Worm (Caenorhabditis elegans) whole organism, L2 larva: Measurements from ENCODE around the gene Y37E11B.6.
"Not testable (repeated sequence)": the region's sequence is repeated elsewhere in the genome, so short reads cannot be mapped to it uniquely, and the experiment has no call there.

Source experiments
- C34F6.9 ChIP-seq: fragments of 150-350 bp; optimal IDR thresholded peaks from 2 replicates; lab custom pipeline; 2014; ENCODE audit warnings: missing biosample characterization, missing genetic modification characterization
- F13H6.1 ChIP-seq: sonication (generic microtip); optimal IDR thresholded peaks from 2 replicates; lab custom pipeline; 2016; ENCODE audit warnings: missing genetic modification characterization, missing compliant biosample characterization
- Y55F3AM.14 ChIP-seq: fragments of 200-800 bp; sonication (Bioruptor generic); optimal IDR thresholded peaks from 2 replicates; lab custom pipeline; 2018; ENCODE audit warnings: mild to moderate bottlenecking, missing genetic modification characterization, missing compliant biosample characterization
- ZK546.5 ChIP-seq: sonication (generic microtip); optimal IDR thresholded peaks from 2 replicates; lab custom pipeline; 2017; ENCODE audit warnings: missing biosample characterization, missing genetic modification characterization
- alr-1 ChIP-seq: fragments of 150-350 bp; optimal IDR thresholded peaks from 2 replicates; lab custom pipeline; 2014; ENCODE audit warnings: missing biosample characterization, missing genetic modification characterization
- aly-2 ChIP-seq: fragments of 150-350 bp; optimal IDR thresholded peaks from 2 replicates; lab custom pipeline; 2014; ENCODE audit warnings: missing biosample characterization, missing genetic modification characterization
- blmp-1 ChIP-seq: sonication (generic microtip); optimal IDR thresholded peaks from 2 replicates; lab custom pipeline; 2017; ENCODE audit warnings: missing genetic modification characterization, mild to moderate bottlenecking, missing compliant biosample characterization, antibody characterized with exemption, moderate library complexity; ENCODE audit not compliant: insufficient read depth
- ceh-16 ChIP-seq: fragments of 150-350 bp; optimal IDR thresholded peaks from 2 replicates; lab custom pipeline; 2014; ENCODE audit warnings: missing biosample characterization, missing genetic modification characterization
- ceh-82 ChIP-seq: fragments of 150-350 bp; optimal IDR thresholded peaks from 2 replicates; lab custom pipeline; 2014; ENCODE audit warnings: missing biosample characterization, missing genetic modification characterization
- crh-2 ChIP-seq: sonication (generic microtip); optimal IDR thresholded peaks from 2 replicates; lab custom pipeline; 2017; ENCODE audit warnings: missing biosample characterization, missing genetic modification characterization
- dmd-4 ChIP-seq: sonication (generic microtip); optimal IDR thresholded peaks from 2 replicates; lab custom pipeline; 2017; ENCODE audit warnings: missing biosample characterization, missing genetic modification characterization
- egl-27 ChIP-seq: sonication (generic microtip); optimal IDR thresholded peaks from 3 replicates; lab custom pipeline; 2017; ENCODE audit warnings: missing biosample characterization, missing genetic modification reagents, missing genetic modification characterization
- fos-1 ChIP-seq: fragments of 150-350 bp; optimal IDR thresholded peaks from 2 replicates; lab custom pipeline; 2014; ENCODE audit warnings: missing biosample characterization, missing genetic modification characterization
- lin-11 ChIP-seq: fragments of 150-350 bp; sonication (generic microtip); optimal IDR thresholded peaks from 2 replicates; lab custom pipeline; 2014; ENCODE audit warnings: missing biosample characterization, missing genetic modification characterization, inconsistent platforms, mixed read lengths
- lin-13 ChIP-seq: fragments of 150-350 bp; optimal IDR thresholded peaks from 2 replicates; lab custom pipeline; 2014; ENCODE audit warnings: missing biosample characterization, missing genetic modification reagents, missing genetic modification characterization
- lin-39 ChIP-seq: fragments of 150-350 bp; optimal IDR thresholded peaks from 2 replicates; lab custom pipeline; 2014; ENCODE audit warnings: missing biosample characterization, missing genetic modification reagents, missing genetic modification characterization
- lsy-2 ChIP-seq, 2 experiments: fragments of 150-350 bp in 1 of 2; sonication (generic microtip) in 1 of 2; optimal IDR thresholded peaks; 2 replicates each; lab custom pipeline; 2014 to 2017; ENCODE audit warnings: missing biosample characterization in 2 of 2, missing genetic modification characterization in 2 of 2
- mab-5 ChIP-seq: fragments of 150-350 bp; optimal IDR thresholded peaks from 2 replicates; lab custom pipeline; 2014; ENCODE audit warnings: missing biosample characterization, missing genetic modification characterization
- mbf-1 ChIP-seq: sonication (generic microtip); optimal IDR thresholded peaks from 2 replicates; lab custom pipeline; 2017; ENCODE audit warnings: missing biosample characterization, missing genetic modification characterization
- mdl-1 ChIP-seq, 2 experiments: fragments of 150-350 bp in 1 of 2; sonication (generic microtip) in 1 of 2; optimal IDR thresholded peaks; 2 replicates each; lab custom pipeline; 2017; ENCODE audit warnings: missing biosample characterization in 2 of 2, missing genetic modification characterization in 2 of 2
- nhr-11 ChIP-seq: fragments of 150-350 bp; optimal IDR thresholded peaks from 2 replicates; lab custom pipeline; 2014; ENCODE audit warnings: missing biosample characterization, missing genetic modification characterization
- nhr-129 ChIP-seq: fragments of 150-350 bp; optimal IDR thresholded peaks from 2 replicates; lab custom pipeline; 2014; ENCODE audit warnings: missing biosample characterization, missing genetic modification characterization
- nhr-23 ChIP-seq: fragments of 150-350 bp; optimal IDR thresholded peaks from 2 replicates; lab custom pipeline; 2014; ENCODE audit warnings: missing biosample characterization, missing genetic modification reagents, missing genetic modification characterization
- nhr-237 ChIP-seq: fragments of 150-350 bp; optimal IDR thresholded peaks from 2 replicates; lab custom pipeline; 2014; ENCODE audit warnings: missing biosample characterization, missing genetic modification characterization
- nhr-6 ChIP-seq: fragments of 150-350 bp; optimal IDR thresholded peaks from 2 replicates; lab custom pipeline; 2014; ENCODE audit warnings: missing biosample characterization, missing genetic modification characterization
- peb-1 ChIP-seq: fragments of 150-350 bp; optimal IDR thresholded peaks from 2 replicates; lab custom pipeline; 2014; ENCODE audit warnings: missing biosample characterization, missing genetic modification characterization
- sem-4 ChIP-seq: fragments of 150-350 bp; optimal IDR thresholded peaks from 2 replicates; lab custom pipeline; 2014; ENCODE audit warnings: missing biosample characterization, missing genetic modification reagents, missing genetic modification characterization
- skn-1 ChIP-seq: sonication (generic microtip); optimal IDR thresholded peaks from 2 replicates; lab custom pipeline; 2017; ENCODE audit warnings: missing biosample characterization, missing genetic modification characterization
- sma-9 ChIP-seq, 2 experiments: fragments of 150-350 bp in 1 of 2; sonication (generic microtip) in 1 of 2; optimal IDR thresholded peaks; 2 replicates each; lab custom pipeline; 2014 to 2016; ENCODE audit warnings: missing genetic modification characterization in 2 of 2, mild to moderate bottlenecking in 1 of 2, missing biosample characterization in 1 of 2, missing compliant biosample characterization in 1 of 2, missing genetic modification reagents in 1 of 2, moderate library complexity in 1 of 2
- unc-39 ChIP-seq: fragments of 150-350 bp; optimal IDR thresholded peaks from 2 replicates; lab custom pipeline; 2014; ENCODE audit warnings: missing biosample characterization, missing genetic modification characterization
- unc-55 ChIP-seq: fragments of 150-350 bp; sonication (generic microtip); optimal IDR thresholded peaks from 3 replicates; lab custom pipeline; 2014; ENCODE audit warnings: missing biosample characterization, missing genetic modification reagents, missing genetic modification characterization
- unc-62 ChIP-seq: fragments of 150-350 bp; optimal IDR thresholded peaks from 2 replicates; lab custom pipeline; 2014; ENCODE audit warnings: missing biosample characterization, missing genetic modification reagents, missing genetic modification characterization
- zag-1 ChIP-seq: fragments of 150-350 bp; optimal IDR thresholded peaks from 2 replicates; lab custom pipeline; 2014; ENCODE audit warnings: missing biosample characterization, missing genetic modification characterization

Y37E11B.6 gene

ce11 chrIV:3599958-3600357 lies 852 bp upstream of the Y37E11B.6 start, which contains the start of gene Y37E11B.7:
Gene Y37E11B.7, minus strand, starts transcription at chrIV:3600164.
- peak; percentile 66 for TF ChIP-seq blmp-1 (tag; lab: Kevin White, UChicago)
- no peak for TF ChIP-seq mab-5 (tag; lab: Kevin White, UChicago)
- TF ChIP-seq sem-4 (tag; lab: Kevin White, UChicago), result no peak
- TF ChIP-seq, all 48 proteins: peak for 1

DNA sequence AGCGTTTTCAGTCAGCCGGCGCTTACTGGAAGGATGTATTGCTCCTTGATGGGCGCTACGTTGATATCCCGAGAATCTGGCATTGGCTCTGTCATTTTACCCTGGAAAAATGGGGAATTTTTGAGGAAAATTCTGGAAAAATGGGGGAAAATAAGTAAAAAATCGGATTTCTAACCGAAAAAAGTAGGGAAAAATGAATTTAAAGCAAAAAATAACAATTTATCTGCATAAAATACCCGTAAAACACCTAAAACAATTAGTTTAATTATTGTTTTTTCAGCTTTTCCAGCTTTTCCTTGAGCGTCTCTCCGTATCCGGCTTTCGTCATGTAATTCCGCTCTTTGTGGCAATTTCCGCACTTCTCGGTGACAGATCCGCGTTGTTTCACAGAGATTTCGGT lies 654 bp downstream of the Y37E11B.6 start, which contains the start of gene Y37E11B.5:
Y37E11B.5 (minus strand) TSS at position 101 of the 400 bp plus-strand sequence.
- TF ChIP-seq alr-1 (tag; lab: Kevin White, UChicago), result no peak

DNA sequence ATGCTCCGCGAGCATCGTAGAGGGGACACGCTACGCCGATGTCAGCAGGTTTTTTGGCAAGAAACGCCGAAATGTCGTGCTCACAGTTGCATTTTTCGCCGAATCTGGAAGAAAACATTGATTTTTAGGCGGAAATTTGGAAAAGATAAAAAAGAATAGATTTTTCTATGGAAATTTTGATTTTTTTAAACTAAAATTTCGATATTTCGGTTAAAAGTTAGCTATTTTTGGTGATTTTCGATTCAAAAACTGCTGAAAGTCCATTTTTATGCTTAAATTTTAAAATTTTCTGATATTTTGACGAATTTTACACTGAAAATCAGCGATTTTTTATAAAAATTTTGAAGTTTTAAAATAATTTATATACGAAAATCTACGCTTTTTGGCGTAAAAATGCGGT lies 1.8 kb downstream of the Y37E11B.6 start:
- TF ChIP-seq ZK546.5 (tag; lab: Kevin White, UChicago), result no peak
- no peak for TF ChIP-seq nhr-23 (tag; lab: Kevin White, UChicago)
- TF ChIP-seq nhr-129 (tag; lab: Kevin White, UChicago), result no peak
- TF ChIP-seq ceh-16, result no peak

- TF ChIP-seq nhr-6 (tag; lab: Kevin White, UChicago) (no peak), mbf-1 (tag; lab: Kevin White, UChicago) (no peak), ceh-82 (tag; lab: Kevin White, UChicago) (no peak), lin-13 (GFP tag; lab: Kevin White, UChicago) (no peak)
Observed at ce11 chrIV:3593513-3593912, 5.6 kb downstream of the Y37E11B.6 start, which contains the start of gene taf-2. Gene taf-2, minus strand, starts transcription at chrIV:3593613.

ce11 chrIV:3590821-3591220 lies 8.3 kb downstream of the Y37E11B.6 start:
- TF ChIP-seq sma-9 (GFP tag; optimal IDR thresholded peaks at IDR 0.05; lab: Kevin White, UChicago), result no peak
- no peak for TF ChIP-seq sma-9 (tag; optimal IDR thresholded peaks at IDR 0.05; lab: Kevin White, UChicago)
- TF ChIP-seq egl-27 (tag; lab: Kevin White, UChicago), result no peak
- no peak for TF ChIP-seq Y55F3AM.14
- TF ChIP-seq mdl-1 (tag; optimal IDR thresholded peaks at IDR 0.05; lab: Kevin White, UChicago), result no peak
- TF ChIP-seq nhr-237, result no peak
- TF ChIP-seq crh-2 (tag; lab: Kevin White, UChicago), result no peak
- TF ChIP-seq peb-1 (tag; lab: Kevin White, UChicago), result no peak
- no peak for TF ChIP-seq mbf-1 (tag; lab: Kevin White, UChicago)
- no peak for TF ChIP-seq fos-1
- no peak for TF ChIP-seq F13H6.1
- no peak for TF ChIP-seq lin-39
- TF ChIP-seq lsy-2 (tag; optimal IDR thresholded peaks at IDR 0.05; lab: Kevin White, UChicago), result no peak
- TF ChIP-seq, all 48 proteins: peak for 0

- not testable (repeated sequence) for TF ChIP-seq zag-1; ZK546.5 (tag; lab: Kevin White, UChicago); sma-9 (GFP tag; optimal IDR thresholded peaks at IDR 0.05; lab: Kevin White, UChicago); sma-9 (tag; optimal IDR thresholded peaks at IDR 0.05; lab: Kevin White, UChicago)
- TF ChIP-seq, all 48 proteins: peak for 0; not testable (repeated sequence) for 48
Observed at ce11 chrIV:3582806-3583205, 16.3 kb downstream of the Y37E11B.6 start, which contains the start of gene blos-7. Gene blos-7, minus strand, starts transcription at chrIV:3582906.

DNA sequence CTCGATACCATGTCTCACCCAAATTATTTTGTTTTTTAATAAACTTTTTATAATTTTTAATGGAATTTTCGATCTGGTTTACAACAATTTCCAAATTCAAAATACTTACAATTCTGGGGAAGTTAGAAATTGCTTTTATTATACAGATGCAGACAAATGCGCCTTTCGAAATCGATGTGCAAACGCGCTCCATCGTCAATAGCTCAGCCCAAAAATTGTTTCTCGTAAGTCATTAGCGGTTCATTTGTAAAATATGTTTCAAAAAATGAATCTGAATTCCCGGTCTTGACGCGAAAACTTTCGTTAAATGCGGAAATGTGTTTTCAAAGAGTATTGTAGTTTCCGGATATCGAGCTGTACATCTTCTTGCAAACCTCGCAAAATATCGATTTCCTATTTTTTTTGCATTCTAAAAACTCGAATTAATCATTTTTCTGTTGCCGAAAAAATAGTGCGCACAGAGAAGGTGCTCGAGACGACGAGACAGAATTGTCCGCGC lies 19.6 kb downstream of the Y37E11B.6 start, which contains the start of gene Y37E11B.1:
Y37E11B.1 (plus strand) TSS at position 145 of the 499 bp plus-strand sequence.
- TF ChIP-seq skn-1 (tag; lab: Kevin White, UChicago) (no peak), unc-55 (peak; percentile 48), nhr-6 (tag; lab: Kevin White, UChicago) (no peak), sem-4 (tag; lab: Kevin White, UChicago) (peak; percentile 8), nhr-129 (tag; lab: Kevin White, UChicago) (peak; percentile 15), lin-13 (GFP tag; lab: Kevin White, UChicago) (no peak), nhr-237 (no peak), C34F6.9 (tag; lab: Kevin White, UChicago) (peak; percentile 10), unc-39 (tag; lab: Kevin White, UChicago) (no peak), unc-62 (no peak), ceh-82 (tag; lab: Kevin White, UChicago) (no peak), nhr-11 (no peak), fos-1 (no peak), lin-11 (no peak), lin-39 (no peak), zag-1 (no peak), mdl-1 (tag; optimal IDR thresholded peaks at IDR 0.05; lab: Kevin White, UChicago) (no peak), F13H6.1 (no peak), mab-5 (tag; lab: Kevin White, UChicago) (no peak), dmd-4 (no peak), lsy-2 (tag; optimal IDR thresholded peaks at IDR 0.05; lab: Kevin White, UChicago) (peak in 1 of 2 experiments; percentile 34), aly-2 (no peak)
- TF ChIP-seq, all 48 proteins: peak for 5
